Worm (Caenorhabditis elegans) whole organism, L4 larva: Measurements from ENCODE around the gene ule-5.
A peak's percentile ranks its signal among the peaks of the same experiment; 100 is the strongest.

ENCODE experiments used
- D1046.2 ChIP-seq: fragments of 200-800 bp; sonication (Bioruptor generic); IDR thresholded peaks from 2 replicates; pipeline ENCODE4 v1.3.6; 2022; ENCODE audit warnings: missing genetic modification characterization, missing compliant biosample characterization
- F26F4.8 ChIP-seq: fragments of 200-800 bp; sonication (Bioruptor generic); conservative IDR thresholded peaks from 2 replicates; pipeline ENCODE4 v1.3.6; 2022; ENCODE audit warnings: missing genetic modification characterization, missing compliant biosample characterization
- F37D6.2 ChIP-seq: sonication (generic microtip); optimal IDR thresholded peaks from 2 replicates; lab custom pipeline; 2016; ENCODE audit warnings: mild to moderate bottlenecking, missing genetic modification characterization, missing compliant biosample characterization
- F44E2.7 ChIP-seq: fragments of 200-800 bp; sonication (Bioruptor generic); IDR thresholded peaks from 2 replicates; pipeline ENCODE4 v2.1.2; 2022; ENCODE audit warnings: missing genetic modification characterization, missing compliant biosample characterization
- ceh-20 ChIP-seq: fragments of 200-800 bp; sonication (Bioruptor generic); IDR thresholded peaks from 2 replicates; pipeline ENCODE4 v1.3.6; 2022; ENCODE audit warnings: missing genetic modification reagents, missing genetic modification characterization, missing compliant biosample characterization
- ceh-82 ChIP-seq: sonication (generic microtip); optimal IDR thresholded peaks from 2 replicates; lab custom pipeline; 2017; ENCODE audit warnings: missing biosample characterization, missing genetic modification characterization
- daf-16 ChIP-seq, 3 experiments: sonication (generic microtip); optimal IDR thresholded peaks; 2 replicates each; lab custom pipeline; 2016 to 2017; ENCODE audit warnings: missing genetic modification characterization in 3 of 3, missing genetic modification reagents in 3 of 3, mild to moderate bottlenecking in 2 of 3, missing compliant biosample characterization in 2 of 3, missing biosample characterization in 1 of 3, moderate library complexity in 1 of 3
- dmd-6 ChIP-seq: fragments of 200-800 bp; sonication (Bioruptor generic); IDR thresholded peaks from 2 replicates; pipeline ENCODE4 v1.3.6; 2022; ENCODE audit warnings: missing genetic modification reagents, missing genetic modification characterization, missing compliant biosample characterization
- dve-1 ChIP-seq: sonication (generic microtip); optimal IDR thresholded peaks from 2 replicates; lab custom pipeline; 2017; ENCODE audit warnings: antibody characterized with exemption, mild to moderate bottlenecking, missing genetic modification characterization, missing compliant biosample characterization; ENCODE audit not compliant: insufficient read depth
- egl-43 ChIP-seq: fragments of 200-800 bp; sonication (Bioruptor generic); IDR thresholded peaks from 2 replicates; pipeline ENCODE4 v1.3.6; 2022; ENCODE audit warnings: missing genetic modification reagents, missing genetic modification characterization, missing compliant biosample characterization
- fos-1 ChIP-seq: fragments of 150-350 bp; optimal IDR thresholded peaks from 2 replicates; lab custom pipeline; 2014; ENCODE audit warnings: missing biosample characterization, missing genetic modification characterization
- hif-1 ChIP-seq, 2 experiments: sonication (generic microtip); optimal IDR thresholded peaks; 2 replicates each; lab custom pipeline; 2016 to 2017; ENCODE audit warnings: missing compliant biosample characterization in 2 of 2, missing genetic modification characterization in 2 of 2, missing genetic modification reagents in 2 of 2, missing genotype in 2 of 2, mild to moderate bottlenecking in 1 of 2
- hlh-11 ChIP-seq: fragments of 200-800 bp; sonication (Bioruptor generic); optimal IDR thresholded peaks from 2 replicates; lab custom pipeline; 2018; ENCODE audit warnings: mild to moderate bottlenecking, missing genetic modification characterization, missing compliant biosample characterization
- hlh-30 ChIP-seq: sonication (generic microtip); optimal IDR thresholded peaks from 2 replicates; lab custom pipeline; 2017; ENCODE audit warnings: antibody characterized with exemption, mild to moderate bottlenecking, missing genetic modification characterization, missing compliant biosample characterization; ENCODE audit not compliant: insufficient read depth
- jun-1 ChIP-seq: fragments of 150-350 bp; optimal IDR thresholded peaks from 2 replicates; lab custom pipeline; 2014; ENCODE audit warnings: missing biosample characterization, missing genetic modification reagents, missing genetic modification characterization
- lin-1 ChIP-seq: fragments of 200-800 bp; sonication (Bioruptor generic); IDR thresholded peaks from 2 replicates; pipeline ENCODE4 v1.3.6; 2022; ENCODE audit warnings: missing genetic modification reagents, missing genetic modification characterization, missing compliant biosample characterization
- lin-13 ChIP-seq: fragments of 150-350 bp; optimal IDR thresholded peaks from 2 replicates; lab custom pipeline; 2014; ENCODE audit warnings: missing biosample characterization, missing genetic modification reagents, missing genetic modification characterization
- lin-29 ChIP-seq: fragments of 200-800 bp; sonication (Bioruptor generic); IDR thresholded peaks from 2 replicates; pipeline ENCODE4 v1.3.6; 2022; ENCODE audit warnings: missing genetic modification reagents, missing genetic modification characterization, missing compliant biosample characterization
- lir-3 ChIP-seq: sonication (generic microtip); optimal IDR thresholded peaks from 2 replicates; lab custom pipeline; 2016; ENCODE audit warnings: mild to moderate bottlenecking, missing genetic modification characterization, missing compliant biosample characterization
- madf-9 ChIP-seq: fragments of 200-800 bp; sonication (Bioruptor generic); conservative IDR thresholded peaks from 2 replicates; pipeline ENCODE4 v1.3.6; 2022; ENCODE audit warnings: missing genetic modification reagents, missing genetic modification characterization, missing compliant biosample characterization
- mdl-1 ChIP-seq, 2 experiments: fragments of 150-350 bp in 1 of 2; sonication (generic microtip) in 1 of 2; optimal IDR thresholded peaks; 2 replicates each; lab custom pipeline; 2014 to 2017; ENCODE audit warnings: missing biosample characterization in 2 of 2, missing genetic modification characterization in 2 of 2
- mep-1 ChIP-seq: fragments of 150-350 bp; sonication (generic microtip); optimal IDR thresholded peaks from 3 replicates; lab custom pipeline; 2014; ENCODE audit warnings: missing biosample characterization, missing genetic modification characterization
- mes-2 ChIP-seq: sonication (generic microtip); optimal IDR thresholded peaks from 2 replicates; lab custom pipeline; 2016; ENCODE audit warnings: missing genotype, mild to moderate bottlenecking, missing genetic modification characterization, missing compliant biosample characterization; ENCODE audit not compliant: poor library complexity, severe bottlenecking
- mxl-3 ChIP-seq: fragments of 200-800 bp; sonication (Bioruptor generic); optimal IDR thresholded peaks from 2 replicates; lab custom pipeline; 2018; ENCODE audit warnings: mild to moderate bottlenecking, missing genetic modification characterization, missing compliant biosample characterization
- nhr-10 ChIP-seq: fragments of 150-350 bp; optimal IDR thresholded peaks from 2 replicates; lab custom pipeline; 2014; ENCODE audit warnings: missing biosample characterization, missing genetic modification characterization
- nhr-102 ChIP-seq: sonication (generic microtip); optimal IDR thresholded peaks from 2 replicates; lab custom pipeline; 2016; ENCODE audit warnings: mild to moderate bottlenecking, missing genetic modification characterization, moderate library complexity, missing compliant biosample characterization
- nhr-25 ChIP-seq: sonication (generic microtip); optimal IDR thresholded peaks from 2 replicates; lab custom pipeline; 2017; ENCODE audit warnings: missing genetic modification characterization, mild to moderate bottlenecking, missing compliant biosample characterization, antibody characterized with exemption, moderate library complexity, borderline replicate concordance; ENCODE audit not compliant: insufficient read depth
- nhr-28 ChIP-seq: fragments of 150-350 bp; optimal IDR thresholded peaks from 2 replicates; lab custom pipeline; 2014; ENCODE audit warnings: missing biosample characterization, missing genetic modification characterization
- nhr-42 ChIP-seq: fragments of 200-800 bp; sonication (Bioruptor generic); IDR thresholded peaks from 2 replicates; pipeline ENCODE4 v1.3.6; 2022; ENCODE audit warnings: missing genetic modification characterization, missing compliant biosample characterization
- nhr-48 ChIP-seq: sonication (generic microtip); optimal IDR thresholded peaks from 2 replicates; lab custom pipeline; 2016; ENCODE audit warnings: mild to moderate bottlenecking, missing genetic modification characterization, missing compliant biosample characterization
- nhr-6 ChIP-seq: fragments of 150-350 bp; optimal IDR thresholded peaks from 2 replicates; lab custom pipeline; 2014; ENCODE audit warnings: missing biosample characterization, missing genetic modification characterization
- nhr-76 ChIP-seq: fragments of 150-350 bp; optimal IDR thresholded peaks from 2 replicates; lab custom pipeline; 2014; ENCODE audit warnings: missing biosample characterization, missing genetic modification characterization
- nhr-77 ChIP-seq: fragments of 150-350 bp; optimal IDR thresholded peaks from 2 replicates; lab custom pipeline; 2014; ENCODE audit warnings: missing biosample characterization, missing genetic modification characterization
- pha-4 ChIP-seq, 2 experiments: fragments of 150-350 bp in 1 of 2; fragments of 200-800 bp in 1 of 2; sonication (Bioruptor generic) in 1 of 2; IDR thresholded peaks in 1 of 2; optimal IDR thresholded peaks in 1 of 2; 2 replicates each; pipeline versions ENCODE4 v1.3.6 to Lab custom; 2014 to 2022; ENCODE audit warnings: missing genetic modification characterization in 2 of 2, missing genetic modification reagents in 2 of 2, missing biosample characterization in 1 of 2, missing compliant biosample characterization in 1 of 2
- php-3 ChIP-seq: fragments of 200-800 bp; sonication (Bioruptor generic); IDR thresholded peaks from 2 replicates; pipeline ENCODE4 v1.3.6; 2022; ENCODE audit warnings: missing genetic modification reagents, missing genetic modification characterization, missing compliant biosample characterization
- pqm-1 ChIP-seq: sonication (generic microtip); optimal IDR thresholded peaks from 2 replicates; lab custom pipeline; 2017; ENCODE audit warnings: missing biosample characterization, missing genetic modification characterization
- saeg-2 ChIP-seq: fragments of 200-800 bp; sonication (Bioruptor generic); IDR thresholded peaks from 2 replicates; pipeline ENCODE4 v1.3.6; 2022; ENCODE audit warnings: missing genetic modification reagents, missing genetic modification characterization, missing compliant biosample characterization
- set-16 ChIP-seq: fragments of 200-800 bp; sonication (Bioruptor generic); IDR thresholded peaks from 2 replicates; pipeline ENCODE4 v1.3.6; 2022; ENCODE audit warnings: missing genetic modification reagents, missing genetic modification characterization, missing compliant biosample characterization
- tag-97 ChIP-seq: fragments of 200-800 bp; sonication (Bioruptor generic); IDR thresholded peaks from 2 replicates; pipeline ENCODE4 v1.3.6; 2022; ENCODE audit warnings: missing genetic modification characterization, missing compliant biosample characterization
- zfp-2 ChIP-seq: sonication (generic microtip); optimal IDR thresholded peaks from 2 replicates; lab custom pipeline; 2016; ENCODE audit warnings: mild to moderate bottlenecking, missing genetic modification characterization, missing compliant biosample characterization
- zip-2 ChIP-seq: fragments of 150-350 bp; optimal IDR thresholded peaks from 2 replicates; lab custom pipeline; 2014; ENCODE audit warnings: missing biosample characterization, missing genetic modification characterization

Gene ule-5

DNA sequence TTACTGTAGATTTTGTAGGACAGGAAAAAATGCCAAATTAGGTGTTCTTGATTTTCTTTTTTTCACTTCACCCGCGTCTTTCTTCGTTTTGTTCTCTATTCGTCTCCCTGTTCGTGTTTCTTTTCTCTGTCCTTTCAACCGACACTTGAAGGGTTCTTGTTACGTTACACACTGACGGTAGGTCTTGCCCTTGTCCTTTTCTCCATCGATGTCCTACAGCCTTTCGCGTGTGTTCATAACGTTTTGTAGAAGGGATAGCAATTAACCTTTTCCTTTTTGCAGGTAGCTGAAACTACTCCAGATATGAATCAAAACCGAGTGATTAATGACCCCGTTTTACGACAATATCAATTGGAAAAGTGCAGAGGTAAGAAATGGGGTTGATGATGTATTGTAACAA lies 41.2 kb downstream of the ule-5 start, which contains the start of gene F55G7.1 (continued):
- TF ChIP-seq F37D6.2 = peak; percentile 34
- peak in 1 of 2 experiments; percentile 47 for TF ChIP-seq daf-16 (GFP tag; optimal IDR thresholded peaks at IDR 0.05; lab: Kevin White, UChicago)
- TF ChIP-seq daf-16 (tag; optimal IDR thresholded peaks at IDR 0.05; lab: Kevin White, UChicago) = peak; percentile 50
- peak; percentile 84 for TF ChIP-seq nhr-102 (tag; lab: Kevin White, UChicago)
- 0 out of 2 replicates have a peak, but pooled peaks have one; percentile 37 for TF ChIP-seq ceh-20 (GFP tag; lab: Robert Waterston, UW)
- TF ChIP-seq nhr-28 (tag; lab: Kevin White, UChicago) = peak; percentile 45
- peak; percentile 6 for TF ChIP-seq hlh-30
- TF ChIP-seq dve-1 (tag; lab: Kevin White, UChicago) = peak; percentile 71
- peak; percentile 60; the same call in 1 of the 2 replicates for TF ChIP-seq nhr-42
- peak; percentile 51 for TF ChIP-seq lin-13 (GFP tag; lab: Kevin White, UChicago)
- 0 out of 2 replicates have a peak, but pooled peaks have one; percentile 7 for TF ChIP-seq php-3 (GFP tag; lab: Robert Waterston, UW)
- no peak for TF ChIP-seq saeg-2 (GFP tag; lab: Robert Waterston, UW)
- TF ChIP-seq mes-2 (tag; lab: Kevin White, UChicago) = peak; percentile 85
- peak; percentile 50 for TF ChIP-seq zip-2 (tag; lab: Kevin White, UChicago)
- TF ChIP-seq mep-1 (tag; lab: Kevin White, UChicago) = no peak
- TF ChIP-seq zfp-2 (tag; lab: Kevin White, UChicago) = no peak
- peak; percentile 13 for TF ChIP-seq nhr-48 (tag; lab: Kevin White, UChicago)

DNA sequence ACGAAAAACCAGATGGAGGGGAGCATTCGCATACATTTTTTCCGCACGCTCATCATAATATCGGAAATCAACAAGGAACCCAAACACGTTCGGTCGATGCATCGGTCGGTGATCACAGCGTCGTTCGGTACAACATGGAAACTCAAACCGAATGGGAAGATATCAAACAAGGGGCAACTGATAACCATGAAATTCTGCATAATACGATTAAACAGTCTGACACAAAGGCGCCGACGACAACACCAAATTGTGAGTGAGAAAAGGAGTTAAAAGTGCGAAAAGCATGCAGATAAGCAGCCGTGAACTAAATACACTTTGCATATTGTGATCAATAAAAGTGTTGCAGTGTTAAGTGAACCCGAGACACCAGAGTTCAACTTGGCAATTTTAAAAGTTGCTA lies 42.3 kb downstream of the ule-5 start:
- TF ChIP-seq pqm-1 (tag; lab: Kevin White, UChicago) (peak; percentile 29), D1046.2 (GFP tag; lab: Robert Waterston, UW) (no peak), madf-9 (GFP tag; lab: Robert Waterston, UW) (no peak), hlh-11 (tag; lab: Kevin White, UChicago) (peak; percentile 58), nhr-25 (tag; lab: Kevin White, UChicago) (no peak), daf-16 (GFP tag; optimal IDR thresholded peaks at IDR 0.05; lab: Kevin White, UChicago) (no peak), daf-16 (tag; optimal IDR thresholded peaks at IDR 0.05; lab: Kevin White, UChicago) (peak; percentile 75), zip-2 (tag; lab: Kevin White, UChicago) (no peak), nhr-76 (no peak), nhr-6 (no peak), fos-1 (tag; lab: Kevin White, UChicago) (no peak), lin-13 (GFP tag; lab: Kevin White, UChicago) (no peak), dmd-6 (GFP tag; lab: Robert Waterston, UW) (peak; percentile 59), zfp-2 (tag; lab: Kevin White, UChicago) (no peak), jun-1 (tag; lab: Kevin White, UChicago) (no peak), egl-43 (GFP tag; lab: Robert Waterston, UW) (no peak), hif-1 (tag; optimal IDR thresholded peaks at IDR 0.05; lab: Kevin White, UChicago) (no peak), nhr-48 (tag; lab: Kevin White, UChicago) (peak; percentile 8), dve-1 (tag; lab: Kevin White, UChicago) (peak; percentile 51), pha-4 (GFP tag; IDR thresholded peaks at IDR 0.05; lab: Robert Waterston, UW) (no peak), pha-4 (tag; optimal IDR thresholded peaks at IDR 0.05; lab: Kevin White, UChicago) (no peak), lin-29 (GFP tag; lab: Robert Waterston, UW) (no peak), mxl-3 (GFP tag; lab: Kevin White, UChicago) (no peak), lir-3 (tag; lab: Kevin White, UChicago) (no peak)

DNA sequence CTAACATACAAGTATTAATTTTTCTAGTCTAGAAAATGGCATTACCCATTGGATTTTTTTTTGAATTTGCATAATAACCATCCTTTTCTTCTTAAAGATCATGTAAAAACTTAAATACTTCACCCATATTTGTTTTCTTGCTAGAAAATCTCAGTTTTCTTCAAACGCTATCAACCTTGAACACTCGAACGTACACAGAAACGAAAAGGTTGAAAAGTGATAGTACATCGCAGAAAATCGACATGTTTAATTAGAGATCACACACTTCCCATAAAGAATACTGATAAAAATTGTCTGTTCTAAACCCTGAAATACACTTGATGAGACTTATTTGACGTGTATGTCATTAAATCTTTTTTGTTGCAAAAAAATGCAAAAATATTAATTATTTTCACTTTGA lies 44.7 kb downstream of the ule-5 start, which contains the start of gene F55G7.4:
F55G7.4 (plus strand) TSS at position 301 of the 400 bp plus-strand sequence.
- no peak for TF ChIP-seq tag-97 (GFP tag; lab: Robert Waterston, UW)
- TF ChIP-seq nhr-10 = no peak
- TF ChIP-seq F44E2.7 (GFP tag; lab: Robert Waterston, UW) = no peak
- no peak for TF ChIP-seq F26F4.8 (GFP tag; lab: Robert Waterston, UW)
- no peak for TF ChIP-seq nhr-77 (tag; lab: Kevin White, UChicago)
- TF ChIP-seq ceh-82 (tag; lab: Kevin White, UChicago) = no peak
- no peak for TF ChIP-seq mdl-1 (tag; optimal IDR thresholded peaks at IDR 0.05; lab: Kevin White, UChicago)
- no peak for TF ChIP-seq lin-1
- TF ChIP-seq nhr-76 = no peak
- TF ChIP-seq set-16 = no peak
- no peak for TF ChIP-seq hlh-11 (tag; lab: Kevin White, UChicago)
